Worm (Caenorhabditis elegans) whole organism, L4 larva: ENCODE results near the gene F54D8.6.

Source experiments
- D1046.2 ChIP-seq: fragments of 200-800 bp; sonication (Bioruptor generic); IDR thresholded peaks from 2 replicates; pipeline ENCODE4 v1.3.6; 2022; ENCODE audit warnings: missing genetic modification characterization, missing compliant biosample characterization
- F26F4.8 ChIP-seq: fragments of 200-800 bp; sonication (Bioruptor generic); conservative IDR thresholded peaks from 2 replicates; pipeline ENCODE4 v1.3.6; 2022; ENCODE audit warnings: missing genetic modification characterization, missing compliant biosample characterization
- F37D6.2 ChIP-seq: sonication (generic microtip); optimal IDR thresholded peaks from 2 replicates; lab custom pipeline; 2016; ENCODE audit warnings: mild to moderate bottlenecking, missing genetic modification characterization, missing compliant biosample characterization
- F44E2.7 ChIP-seq: fragments of 200-800 bp; sonication (Bioruptor generic); IDR thresholded peaks from 2 replicates; pipeline ENCODE4 v2.1.2; 2022; ENCODE audit warnings: missing genetic modification characterization, missing compliant biosample characterization
- F49E8.2 ChIP-seq: sonication (generic microtip); optimal IDR thresholded peaks from 2 replicates; lab custom pipeline; 2016; ENCODE audit warnings: missing compliant biosample characterization, mild to moderate bottlenecking, missing genetic modification characterization, borderline replicate concordance
- R02D3.7 ChIP-seq: fragments of 150-350 bp; sonication (generic microtip); optimal IDR thresholded peaks from 3 replicates; lab custom pipeline; 2014; ENCODE audit warnings: missing biosample characterization, missing genetic modification characterization
- T20F7.1 ChIP-seq: fragments of 200-800 bp; sonication (Bioruptor generic); optimal IDR thresholded peaks from 2 replicates; lab custom pipeline; 2018; ENCODE audit warnings: mild to moderate bottlenecking, missing genetic modification characterization, missing compliant biosample characterization
- T26A8.4 ChIP-seq: fragments of 200-800 bp; sonication (Bioruptor generic); IDR thresholded peaks from 2 replicates; pipeline ENCODE4 v1.3.6; 2022; ENCODE audit warnings: missing genetic modification characterization, missing compliant biosample characterization
- Y105C5A.15 ChIP-seq: fragments of 200-800 bp; sonication (Bioruptor generic); IDR thresholded peaks from 2 replicates; pipeline ENCODE4 v1.3.6; 2022; ENCODE audit warnings: missing genetic modification characterization, missing compliant biosample characterization
- Y75B8A.6 ChIP-seq: fragments of 200-800 bp; sonication (Bioruptor generic); IDR thresholded peaks from 2 replicates; pipeline ENCODE4 v1.3.6; 2022; ENCODE audit warnings: missing genetic modification reagents, missing genetic modification characterization, missing compliant biosample characterization
- ZK337.2 ChIP-seq: fragments of 200-800 bp; sonication (Bioruptor generic); IDR thresholded peaks from 2 replicates; pipeline ENCODE4 v1.3.6; 2022; ENCODE audit warnings: missing genetic modification reagents, missing genetic modification characterization, missing compliant biosample characterization
- aha-1 ChIP-seq: fragments of 150-350 bp; peaks from one replicate; lab custom pipeline; 2014; ENCODE audit warnings: missing biosample characterization, missing genetic modification characterization
- ama-1 ChIP-seq: fragments of 150-350 bp; optimal IDR thresholded peaks from 2 replicates; lab custom pipeline; 2014; ENCODE audit warnings: inconsistent platforms, mixed read lengths
- arid-1 ChIP-seq: fragments of 200-800 bp; sonication (Bioruptor generic); conservative IDR thresholded peaks from 2 replicates; pipeline ENCODE4 v1.3.6; 2022; ENCODE audit warnings: missing genetic modification reagents, missing genetic modification characterization, missing compliant biosample characterization
- ceh-28 ChIP-seq: fragments of 150-350 bp; optimal IDR thresholded peaks from 2 replicates; lab custom pipeline; 2014; ENCODE audit warnings: missing biosample characterization, missing genetic modification reagents, missing genetic modification characterization
- ceh-62 ChIP-seq: sonication (generic microtip); optimal IDR thresholded peaks from 2 replicates; lab custom pipeline; 2017; ENCODE audit warnings: missing biosample characterization, missing genetic modification characterization
- ceh-82 ChIP-seq: sonication (generic microtip); optimal IDR thresholded peaks from 2 replicates; lab custom pipeline; 2017; ENCODE audit warnings: missing biosample characterization, missing genetic modification characterization
- daf-12 ChIP-seq: fragments of 150-350 bp; optimal IDR thresholded peaks from 2 replicates; lab custom pipeline; 2014; ENCODE audit warnings: missing biosample characterization, missing genetic modification reagents, missing genetic modification characterization
- daf-16 ChIP-seq, 3 experiments: sonication (generic microtip); optimal IDR thresholded peaks; 2 replicates each; lab custom pipeline; 2016 to 2017; ENCODE audit warnings: missing genetic modification characterization in 3 of 3, missing genetic modification reagents in 3 of 3, mild to moderate bottlenecking in 2 of 3, missing compliant biosample characterization in 2 of 3, missing biosample characterization in 1 of 3, moderate library complexity in 1 of 3
- egl-27 ChIP-seq: sonication (generic microtip); optimal IDR thresholded peaks from 3 replicates; lab custom pipeline; 2017; ENCODE audit warnings: missing biosample characterization, missing genetic modification reagents, missing genetic modification characterization
- egl-43 ChIP-seq: fragments of 200-800 bp; sonication (Bioruptor generic); IDR thresholded peaks from 2 replicates; pipeline ENCODE4 v1.3.6; 2022; ENCODE audit warnings: missing genetic modification reagents, missing genetic modification characterization, missing compliant biosample characterization
- fkh-10 ChIP-seq: fragments of 150-350 bp; optimal IDR thresholded peaks from 2 replicates; lab custom pipeline; 2014; ENCODE audit warnings: missing biosample characterization, missing genetic modification reagents, missing genetic modification characterization
- gei-8 ChIP-seq: fragments of 200-800 bp; sonication (Bioruptor generic); optimal IDR thresholded peaks from 2 replicates; lab custom pipeline; 2018; ENCODE audit warnings: mild to moderate bottlenecking, missing genetic modification characterization, missing compliant biosample characterization
- hlh-30 ChIP-seq: sonication (generic microtip); optimal IDR thresholded peaks from 2 replicates; lab custom pipeline; 2017; ENCODE audit warnings: antibody characterized with exemption, mild to moderate bottlenecking, missing genetic modification characterization, missing compliant biosample characterization; ENCODE audit not compliant: insufficient read depth
- hmg-1.1 ChIP-seq: fragments of 200-800 bp; sonication (Bioruptor generic); IDR thresholded peaks from 2 replicates; pipeline ENCODE4 v1.3.6; 2022; ENCODE audit warnings: missing genetic modification reagents, missing genetic modification characterization, missing compliant biosample characterization
- lim-7 ChIP-seq: fragments of 200-800 bp; sonication (Bioruptor generic); IDR thresholded peaks from 2 replicates; pipeline ENCODE4 v1.3.6; 2022; ENCODE audit warnings: missing genetic modification characterization, missing compliant biosample characterization
- lin-38 ChIP-seq: fragments of 200-800 bp; sonication (Bioruptor generic); IDR thresholded peaks from 2 replicates; pipeline ENCODE4 v1.3.6; 2022; ENCODE audit warnings: missing genetic modification reagents, missing genetic modification characterization, missing compliant biosample characterization
- lir-3 ChIP-seq: sonication (generic microtip); optimal IDR thresholded peaks from 2 replicates; lab custom pipeline; 2016; ENCODE audit warnings: mild to moderate bottlenecking, missing genetic modification characterization, missing compliant biosample characterization
- lsy-2 ChIP-seq, 2 experiments: fragments of 150-350 bp in 1 of 2; sonication (generic microtip) in 1 of 2; optimal IDR thresholded peaks; 2 replicates each; lab custom pipeline; 2014 to 2017; ENCODE audit warnings: missing biosample characterization in 2 of 2, missing genetic modification characterization in 2 of 2
- madf-9 ChIP-seq: fragments of 200-800 bp; sonication (Bioruptor generic); conservative IDR thresholded peaks from 2 replicates; pipeline ENCODE4 v1.3.6; 2022; ENCODE audit warnings: missing genetic modification reagents, missing genetic modification characterization, missing compliant biosample characterization
- mdt-29 ChIP-seq: fragments of 200-800 bp; sonication (Bioruptor generic); IDR thresholded peaks from 2 replicates; pipeline ENCODE4 v1.3.6; 2022; ENCODE audit warnings: missing genetic modification reagents, missing genetic modification characterization, missing compliant biosample characterization
- mep-1 ChIP-seq: fragments of 150-350 bp; sonication (generic microtip); optimal IDR thresholded peaks from 3 replicates; lab custom pipeline; 2014; ENCODE audit warnings: missing biosample characterization, missing genetic modification characterization
- mes-2 ChIP-seq: sonication (generic microtip); optimal IDR thresholded peaks from 2 replicates; lab custom pipeline; 2016; ENCODE audit warnings: missing genotype, mild to moderate bottlenecking, missing genetic modification characterization, missing compliant biosample characterization; ENCODE audit not compliant: poor library complexity, severe bottlenecking
- nhr-10 ChIP-seq: fragments of 150-350 bp; optimal IDR thresholded peaks from 2 replicates; lab custom pipeline; 2014; ENCODE audit warnings: missing biosample characterization, missing genetic modification characterization
- nhr-102 ChIP-seq: sonication (generic microtip); optimal IDR thresholded peaks from 2 replicates; lab custom pipeline; 2016; ENCODE audit warnings: mild to moderate bottlenecking, missing genetic modification characterization, moderate library complexity, missing compliant biosample characterization
- nhr-111 ChIP-seq: fragments of 200-800 bp; sonication (Bioruptor generic); optimal IDR thresholded peaks from 2 replicates; lab custom pipeline; 2018; ENCODE audit warnings: mild to moderate bottlenecking, missing genetic modification characterization, missing compliant biosample characterization
- nhr-28 ChIP-seq: fragments of 150-350 bp; optimal IDR thresholded peaks from 2 replicates; lab custom pipeline; 2014; ENCODE audit warnings: missing biosample characterization, missing genetic modification characterization
- nhr-42 ChIP-seq: fragments of 200-800 bp; sonication (Bioruptor generic); IDR thresholded peaks from 2 replicates; pipeline ENCODE4 v1.3.6; 2022; ENCODE audit warnings: missing genetic modification characterization, missing compliant biosample characterization
- nhr-77 ChIP-seq: fragments of 150-350 bp; optimal IDR thresholded peaks from 2 replicates; lab custom pipeline; 2014; ENCODE audit warnings: missing biosample characterization, missing genetic modification characterization
- pha-4 ChIP-seq, 2 experiments: fragments of 150-350 bp in 1 of 2; fragments of 200-800 bp in 1 of 2; sonication (Bioruptor generic) in 1 of 2; IDR thresholded peaks in 1 of 2; optimal IDR thresholded peaks in 1 of 2; 2 replicates each; pipeline versions ENCODE4 v1.3.6 to Lab custom; 2014 to 2022; ENCODE audit warnings: missing genetic modification characterization in 2 of 2, missing genetic modification reagents in 2 of 2, missing biosample characterization in 1 of 2, missing compliant biosample characterization in 1 of 2
- saeg-2 ChIP-seq: fragments of 200-800 bp; sonication (Bioruptor generic); IDR thresholded peaks from 2 replicates; pipeline ENCODE4 v1.3.6; 2022; ENCODE audit warnings: missing genetic modification reagents, missing genetic modification characterization, missing compliant biosample characterization
- spr-1 ChIP-seq: sonication (generic microtip); optimal IDR thresholded peaks from 2 replicates; lab custom pipeline; 2016; ENCODE audit warnings: mild to moderate bottlenecking, missing genetic modification characterization, missing compliant biosample characterization
- unc-39 ChIP-seq: sonication (generic microtip); optimal IDR thresholded peaks from 2 replicates; lab custom pipeline; 2017; ENCODE audit warnings: missing biosample characterization, missing genetic modification characterization
- zfp-3 ChIP-seq: fragments of 200-800 bp; sonication (Bioruptor generic); conservative IDR thresholded peaks from 2 replicates; pipeline ENCODE4 v1.3.6; 2022; ENCODE audit warnings: missing genetic modification reagents, missing genetic modification characterization, missing compliant biosample characterization
- ztf-7 ChIP-seq: fragments of 150-350 bp; optimal IDR thresholded peaks from 2 replicates; lab custom pipeline; 2014; ENCODE audit warnings: missing biosample characterization, missing genetic modification characterization

The F54D8.6 gene

ce11 chrIII:5083304-5083703 lies 19.5 kb upstream of the F54D8.6 start (continued):
- TF ChIP-seq mes-2 (peak; percentile 17), ZK337.2 (no peak), lir-3 (tag; lab: Kevin White, UChicago) (no peak), ceh-62 (no peak), F37D6.2 (tag; lab: Kevin White, UChicago) (no peak), Y75B8A.6 (GFP tag; lab: Robert Waterston, UW) (no peak), nhr-102 (tag; lab: Kevin White, UChicago) (no peak), aha-1 (tag; lab: Kevin White, UChicago) (peak; percentile 59), hlh-30 (tag; lab: Kevin White, UChicago) (no peak), ztf-7 (tag; lab: Kevin White, UChicago) (no peak), F49E8.2 (tag; lab: Kevin White, UChicago) (no peak), R02D3.7 (tag; lab: Kevin White, UChicago) (no peak), egl-43 (no peak), pha-4 (GFP tag; IDR thresholded peaks at IDR 0.05; lab: Robert Waterston, UW) (0 out of 2 replicates have a peak, but pooled peaks have one; percentile 30), pha-4 (tag; optimal IDR thresholded peaks at IDR 0.05; lab: Kevin White, UChicago) (no peak), gei-8 (GFP tag; lab: Kevin White, UChicago) (no peak), daf-12 (tag; lab: Kevin White, UChicago) (no peak), arid-1 (GFP tag; lab: Robert Waterston, UW) (no peak), nhr-111 (no peak), lin-38 (GFP tag; lab: Robert Waterston, UW) (peak; percentile 51), lsy-2 (tag; optimal IDR thresholded peaks at IDR 0.05; lab: Kevin White, UChicago) (peak in 1 of 2 experiments; percentile 15), fkh-10 (GFP tag; lab: Kevin White, UChicago) (no peak), nhr-77 (tag; lab: Kevin White, UChicago) (no peak), spr-1 (tag; lab: Kevin White, UChicago) (peak; percentile 0), zfp-3 (GFP tag; lab: Robert Waterston, UW) (0 out of 2 replicates have a peak, but pooled peaks have one; percentile 36), F44E2.7 (GFP tag; lab: Robert Waterston, UW) (0 out of 2 replicates have a peak, but pooled peaks have one; percentile 15), hmg-1.1 (GFP tag; lab: Robert Waterston, UW) (0 out of 2 replicates have a peak, but pooled peaks have one; percentile 27), saeg-2 (GFP tag; lab: Robert Waterston, UW) (no peak), lim-7 (GFP tag; lab: Robert Waterston, UW) (no peak), daf-16 (GFP tag; optimal IDR thresholded peaks at IDR 0.05; lab: Kevin White, UChicago) (no peak), daf-16 (tag; optimal IDR thresholded peaks at IDR 0.05; lab: Kevin White, UChicago) (peak; percentile 21), mep-1 (tag; lab: Kevin White, UChicago) (peak; percentile 0), nhr-28 (tag; lab: Kevin White, UChicago) (no peak), nhr-42 (GFP tag; lab: Robert Waterston, UW) (no peak), ceh-28 (tag; lab: Kevin White, UChicago) (no peak), ceh-82 (tag; lab: Kevin White, UChicago) (no peak), D1046.2 (GFP tag; lab: Robert Waterston, UW) (no peak), madf-9 (GFP tag; lab: Robert Waterston, UW) (no peak), unc-39 (no peak), egl-27 (tag; lab: Kevin White, UChicago) (no peak), nhr-10 (no peak), T26A8.4 (GFP tag; lab: Robert Waterston, UW) (0 out of 2 replicates have a peak, but pooled peaks have one; percentile 21), T20F7.1 (GFP tag; lab: Kevin White, UChicago) (peak; percentile 36), F26F4.8 (GFP tag; lab: Robert Waterston, UW) (no peak), mdt-29 (GFP tag; lab: Robert Waterston, UW) (no peak), ama-1 (lab: Kevin White, UChicago) (no peak), Y105C5A.15 (GFP tag; lab: Robert Waterston, UW) (no peak)
